Worm (Caenorhabditis elegans) whole organism, L1 larva: Measurements from ENCODE around the gene K11H3.5.

Source experiments
- C16A3.4 ChIP-seq: fragments of 150-350 bp; optimal IDR thresholded peaks from 2 replicates; lab custom pipeline; 2014; ENCODE audit warnings: missing biosample characterization, missing genetic modification characterization
- C34B4.2 ChIP-seq: sonication (generic microtip); optimal IDR thresholded peaks from 2 replicates; lab custom pipeline; 2017; ENCODE audit warnings: mild to moderate bottlenecking, missing genetic modification characterization, missing compliant biosample characterization
- F16B12.6 ChIP-seq: fragments of 150-350 bp; optimal IDR thresholded peaks from 2 replicates; lab custom pipeline; 2014; ENCODE audit warnings: missing biosample characterization, missing genetic modification characterization
- alr-1 ChIP-seq: fragments of 200-800 bp; sonication (Bioruptor generic); optimal IDR thresholded peaks from 2 replicates; lab custom pipeline; 2018; ENCODE audit warnings: borderline replicate concordance, mild to moderate bottlenecking, missing genetic modification characterization, missing compliant biosample characterization
- ama-1 ChIP-seq: fragments of 150-350 bp; optimal IDR thresholded peaks from 2 replicates; lab custom pipeline; 2014
- ceh-82 ChIP-seq, 3 experiments: fragments of 150-350 bp in 1 of 3; sonication (generic microtip) in 2 of 3; optimal IDR thresholded peaks; 2 replicates each; lab custom pipeline; 2014 to 2017; ENCODE audit warnings: missing biosample characterization in 3 of 3, missing genetic modification characterization in 3 of 3
- ceh-88 ChIP-seq: fragments of 200-800 bp; sonication (Bioruptor generic); IDR thresholded peaks from 2 replicates; pipeline ENCODE4 v1.3.6; 2022; ENCODE audit warnings: missing genetic modification characterization, missing compliant biosample characterization
- ceh-90 ChIP-seq: sonication (generic microtip); optimal IDR thresholded peaks from 2 replicates; lab custom pipeline; 2016; ENCODE audit warnings: missing genetic modification characterization, missing compliant biosample characterization
- dpl-1 ChIP-seq, 3 experiments: fragments of 150-350 bp in 2 of 3; sonication (generic microtip) in 1 of 3; optimal IDR thresholded peaks; 2 replicates each; lab custom pipeline; 2014 to 2017; ENCODE audit warnings: missing biosample characterization in 3 of 3, missing genetic modification characterization in 3 of 3, missing genetic modification reagents in 3 of 3
- efl-1 ChIP-seq, 4 experiments: fragments of 150-350 bp; optimal IDR thresholded peaks in 3 of 4; peaks in 1 of 4; 1 replicate in 1 of 4; 2 replicates in 3 of 4; lab custom pipeline; 2014; ENCODE audit warnings: missing biosample characterization in 2 of 4, missing genetic modification characterization in 2 of 4, missing genetic modification reagents in 2 of 4
- efl-3 ChIP-seq: fragments of 200-800 bp; sonication (Bioruptor generic); optimal IDR thresholded peaks from 2 replicates; lab custom pipeline; 2018; ENCODE audit warnings: mild to moderate bottlenecking, missing genetic modification characterization, missing compliant biosample characterization
- egl-13 ChIP-seq: sonication (generic microtip); optimal IDR thresholded peaks from 2 replicates; lab custom pipeline; 2016; ENCODE audit warnings: missing genotype, missing genetic modification reagents, missing genetic modification characterization, missing compliant biosample characterization
- elt-3 ChIP-seq, 6 experiments: fragments of 150-350 bp in 1 of 6; sonication (generic microtip); optimal IDR thresholded peaks; 2 replicates each; lab custom pipeline; 2017 to 2018; ENCODE audit warnings: missing biosample characterization in 6 of 6, missing genetic modification characterization in 6 of 6, inconsistent platforms in 1 of 6
- fkh-10 ChIP-seq: sonication (generic microtip); optimal IDR thresholded peaks from 2 replicates; lab custom pipeline; 2017; ENCODE audit warnings: missing biosample characterization, missing genetic modification reagents, missing genetic modification characterization
- fkh-4 ChIP-seq: sonication (generic microtip); optimal IDR thresholded peaks from 2 replicates; lab custom pipeline; 2016; ENCODE audit warnings: missing compliant biosample characterization, missing genetic modification characterization, borderline replicate concordance
- fkh-8 ChIP-seq: sonication (generic microtip); optimal IDR thresholded peaks from 2 replicates; lab custom pipeline; 2016; ENCODE audit warnings: mild to moderate bottlenecking, missing genetic modification characterization, missing compliant biosample characterization
- fos-1 ChIP-seq: fragments of 150-350 bp; optimal IDR thresholded peaks from 2 replicates; lab custom pipeline; 2014; ENCODE audit warnings: missing biosample characterization, missing genetic modification characterization
- grh-1 ChIP-seq: fragments of 200-800 bp; sonication (Bioruptor generic); IDR thresholded peaks from 2 replicates; pipeline ENCODE4 v1.3.6; 2022; ENCODE audit warnings: missing genetic modification reagents, missing genetic modification characterization, missing compliant biosample characterization
- hlh-17 ChIP-seq: fragments of 200-800 bp; sonication (Bioruptor generic); optimal IDR thresholded peaks from 2 replicates; lab custom pipeline; 2018; ENCODE audit warnings: missing genetic modification characterization, mild to moderate bottlenecking, missing compliant biosample characterization, moderate library complexity, borderline replicate concordance
- irx-1 ChIP-seq: sonication (generic microtip); optimal IDR thresholded peaks from 2 replicates; lab custom pipeline; 2016; ENCODE audit warnings: missing genetic modification characterization, missing compliant biosample characterization
- lin-14 ChIP-seq: fragments of 200-800 bp; sonication (Bioruptor generic); optimal IDR thresholded peaks from 2 replicates; lab custom pipeline; 2018; ENCODE audit warnings: mild to moderate bottlenecking, missing genetic modification characterization, moderate library complexity, missing compliant biosample characterization
- lin-35 ChIP-seq, 2 experiments: fragments of 150-350 bp; optimal IDR thresholded peaks; 2 replicates each; lab custom pipeline; 2014; ENCODE audit warnings: missing biosample characterization in 2 of 2, missing genetic modification characterization in 2 of 2, missing genetic modification reagents in 2 of 2
- mab-9 ChIP-seq: fragments of 200-800 bp; sonication (Bioruptor generic); IDR thresholded peaks from 2 replicates; pipeline ENCODE4 v1.3.6; 2022; ENCODE audit warnings: missing genetic modification reagents, missing genetic modification characterization, missing compliant biosample characterization
- mef-2 ChIP-seq: fragments of 150-350 bp; optimal IDR thresholded peaks from 2 replicates; lab custom pipeline; 2014; ENCODE audit warnings: missing biosample characterization, missing genetic modification characterization
- nhr-11 ChIP-seq: fragments of 150-350 bp; optimal IDR thresholded peaks from 2 replicates; lab custom pipeline; 2014; ENCODE audit warnings: missing biosample characterization, missing genetic modification characterization
- nhr-20 ChIP-seq: sonication (generic microtip); optimal IDR thresholded peaks from 2 replicates; lab custom pipeline; 2016; ENCODE audit warnings: mild to moderate bottlenecking, missing genetic modification characterization, missing compliant biosample characterization
- nhr-47 ChIP-seq: sonication (generic microtip); optimal IDR thresholded peaks from 2 replicates; lab custom pipeline; 2016; ENCODE audit warnings: mild to moderate bottlenecking, missing genetic modification characterization, moderate library complexity, missing compliant biosample characterization
- nhr-71 ChIP-seq: sonication (generic microtip); optimal IDR thresholded peaks from 2 replicates; lab custom pipeline; 2016; ENCODE audit warnings: mild to moderate bottlenecking, missing genetic modification characterization, moderate library complexity, missing compliant biosample characterization
- nhr-76 ChIP-seq: sonication (generic microtip); optimal IDR thresholded peaks from 2 replicates; lab custom pipeline; 2017; ENCODE audit warnings: missing biosample characterization, missing genetic modification characterization
- nhr-84 ChIP-seq: sonication (generic microtip); optimal IDR thresholded peaks from 2 replicates; lab custom pipeline; 2017; ENCODE audit warnings: missing biosample characterization, missing genetic modification characterization
- pqm-1 ChIP-seq: sonication (generic microtip); optimal IDR thresholded peaks from 3 replicates; lab custom pipeline; 2017; ENCODE audit warnings: missing biosample characterization, missing genetic modification characterization
- rnt-1 ChIP-seq: sonication (generic microtip); optimal IDR thresholded peaks from 2 replicates; lab custom pipeline; 2016; ENCODE audit warnings: mild to moderate bottlenecking, missing genetic modification characterization, moderate library complexity, missing compliant biosample characterization
- snu-23 ChIP-seq: sonication (generic microtip); optimal IDR thresholded peaks from 2 replicates; lab custom pipeline; 2016; ENCODE audit warnings: missing genetic modification characterization, missing compliant biosample characterization
- swsn-7 ChIP-seq: sonication (generic microtip); optimal IDR thresholded peaks from 2 replicates; lab custom pipeline; 2016; ENCODE audit warnings: missing genetic modification characterization, missing compliant biosample characterization
- tbx-2 ChIP-seq: sonication (generic microtip); optimal IDR thresholded peaks from 2 replicates; lab custom pipeline; 2016; ENCODE audit warnings: missing genetic modification characterization, missing compliant biosample characterization
- tlp-1 ChIP-seq: fragments of 150-350 bp; optimal IDR thresholded peaks from 2 replicates; lab custom pipeline; 2014; ENCODE audit warnings: missing biosample characterization, missing genetic modification characterization
- unc-30 ChIP-seq: sonication (generic microtip); optimal IDR thresholded peaks from 2 replicates; lab custom pipeline; 2017; ENCODE audit warnings: missing biosample characterization, missing genetic modification characterization
- unc-62 ChIP-seq: fragments of 150-350 bp; optimal IDR thresholded peaks from 2 replicates; lab custom pipeline; 2014; ENCODE audit warnings: missing biosample characterization, missing genetic modification reagents, missing genetic modification characterization
- unc-98 ChIP-seq: fragments of 200-800 bp; sonication (Bioruptor generic); IDR thresholded peaks from 2 replicates; pipeline ENCODE4 v1.3.6; 2022; ENCODE audit warnings: missing genetic modification characterization, missing compliant biosample characterization
- xbp-1 ChIP-seq: sonication (generic microtip); optimal IDR thresholded peaks from 2 replicates; lab custom pipeline; 2016; ENCODE audit warnings: missing genetic modification characterization, missing compliant biosample characterization
- ztf-11 ChIP-seq, 2 experiments: sonication (generic microtip); optimal IDR thresholded peaks; 2 replicates each; lab custom pipeline; 2016 to 2017; ENCODE audit warnings: missing genetic modification characterization in 2 of 2, missing biosample characterization in 1 of 2, missing compliant biosample characterization in 1 of 2
- ztf-4 ChIP-seq: fragments of 150-350 bp; optimal IDR thresholded peaks from 2 replicates; lab custom pipeline; 2014; ENCODE audit warnings: missing biosample characterization, missing genetic modification characterization

The K11H3.5 gene

DNA sequence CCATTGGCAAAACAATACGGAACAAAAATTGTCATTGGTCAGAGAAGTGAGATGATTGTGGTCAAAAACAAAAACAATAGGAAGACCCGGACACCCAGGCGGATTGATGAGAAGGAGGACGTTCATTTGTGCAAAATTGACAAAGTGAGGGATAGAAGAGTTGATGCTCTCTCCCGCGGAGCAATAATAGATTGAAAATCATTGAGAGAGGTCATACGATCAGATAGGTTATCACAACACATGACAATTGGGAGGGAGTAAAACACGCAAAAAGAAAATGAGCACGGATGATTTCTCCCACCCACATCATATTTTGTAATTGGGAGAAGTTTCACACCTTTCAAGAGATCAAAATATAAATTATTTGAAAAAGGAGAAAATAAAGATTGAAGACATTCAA lies 42.0 kb downstream of the K11H3.5 start:
- no peak for TF ChIP-seq nhr-20
- no peak for TF ChIP-seq unc-62 (GFP tag; lab: Kevin White, UChicago)
- peak; percentile 47 for TF ChIP-seq rnt-1
- TF ChIP-seq lin-14 (GFP tag; lab: Kevin White, UChicago) = peak; percentile 59
- no peak for TF ChIP-seq grh-1 (GFP tag; lab: Robert Waterston, UW)
- no peak for TF ChIP-seq fos-1 (tag; lab: Kevin White, UChicago)
- TF ChIP-seq snu-23 (GFP tag; lab: Kevin White, UChicago) = no peak
- no peak for TF ChIP-seq ceh-82 (tag; optimal IDR thresholded peaks at IDR 0.05; lab: Kevin White, UChicago)
- no peak for TF ChIP-seq nhr-71 (tag; lab: Kevin White, UChicago)
- TF ChIP-seq nhr-84 = no peak
- no peak for TF ChIP-seq ztf-4
- TF ChIP-seq xbp-1 (tag; lab: Kevin White, UChicago) = no peak

DNA sequence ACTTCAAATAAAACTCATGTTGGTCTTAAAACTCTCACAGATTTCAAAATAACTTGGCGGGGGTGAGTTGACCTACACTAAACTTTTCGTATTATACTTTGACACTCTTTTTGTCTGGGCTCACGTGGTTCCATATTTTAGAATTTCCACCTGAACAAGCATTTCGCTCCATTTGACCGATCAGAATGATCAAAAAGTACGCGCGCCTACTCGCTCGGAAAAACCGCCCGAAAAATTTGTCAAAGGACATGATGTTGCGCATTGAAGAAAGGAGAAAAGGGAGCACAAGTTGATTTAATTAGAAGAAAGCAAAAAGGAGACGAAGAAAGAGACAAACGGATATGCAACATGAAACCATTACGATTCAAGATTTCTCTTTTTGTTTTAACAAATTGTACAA lies 42.8 kb downstream of the K11H3.5 start:
- peak; percentile 41 for TF ChIP-seq fkh-8 (tag; lab: Kevin White, UChicago)
- no peak for TF ChIP-seq ama-1 (lab: Kevin White, UChicago)
- TF ChIP-seq egl-13 = no peak
- no peak for TF ChIP-seq efl-3 (GFP tag; lab: Kevin White, UChicago)
- TF ChIP-seq efl-1 (optimal IDR thresholded peaks at IDR 0.05; lab: Kevin White, UChicago) = no peak
- TF ChIP-seq efl-1 (GFP tag; optimal IDR thresholded peaks at IDR 0.05 in 1 of 2; lab: Kevin White, UChicago) = no peak
- TF ChIP-seq lin-14 (GFP tag; lab: Kevin White, UChicago) = peak; percentile 57
- TF ChIP-seq fkh-10 = peak; percentile 24
- TF ChIP-seq tbx-2 (tag; lab: Kevin White, UChicago) = no peak
- TF ChIP-seq, all 84 proteins: peak for 3

DNA sequence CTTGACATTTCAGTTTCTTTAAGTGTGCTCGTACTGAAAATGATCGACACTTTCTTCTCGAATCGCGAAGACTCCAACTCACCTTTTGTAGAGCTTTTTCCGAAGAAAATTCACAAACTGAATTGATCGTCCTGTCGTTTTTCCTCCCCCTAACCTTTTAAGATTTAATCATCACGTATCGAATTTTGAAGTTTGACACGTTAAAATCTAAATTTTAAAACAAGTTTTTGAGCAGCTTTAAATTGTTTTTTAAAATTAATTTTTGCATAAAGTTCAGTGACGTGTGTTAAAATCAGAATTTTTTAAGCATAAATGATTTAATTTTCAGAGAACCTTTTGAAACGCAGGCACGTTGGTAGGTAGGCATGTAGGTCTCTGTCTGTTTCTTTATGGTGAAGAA lies 47.8 kb downstream of the K11H3.5 start, which contains the start of gene alg-4:
Gene alg-4 (minus strand): TSS at position 101 of the 400 bp plus-strand sequence.
- TF ChIP-seq fkh-10 (no peak), egl-13 (no peak), hlh-17 (GFP tag; lab: Kevin White, UChicago) (no peak), dpl-1 (GFP tag; optimal IDR thresholded peaks at IDR 0.05; lab: Kevin White, UChicago) (no peak), C16A3.4 (tag; lab: Kevin White, UChicago) (no peak), fos-1 (tag; lab: Kevin White, UChicago) (no peak), elt-3 (tag; optimal IDR thresholded peaks at IDR 0.05; lab: Kevin White, UChicago) (no peak), mab-9 (no peak), ztf-11 (tag; optimal IDR thresholded peaks at IDR 0.05; lab: Kevin White, UChicago) (no peak), C34B4.2 (tag; lab: Kevin White, UChicago) (no peak), unc-30 (tag; lab: Kevin White, UChicago) (no peak), lin-14 (GFP tag; lab: Kevin White, UChicago) (no peak), nhr-47 (tag; lab: Kevin White, UChicago) (no peak), ceh-90 (tag; lab: Kevin White, UChicago) (no peak), lin-35 (GFP tag; optimal IDR thresholded peaks at IDR 0.05; lab: Kevin White, UChicago) (no peak), swsn-7 (no peak), F16B12.6 (tag; lab: Kevin White, UChicago) (no peak), pqm-1 (tag; lab: Kevin White, UChicago) (no peak), alr-1 (no peak), nhr-76 (tag; lab: Kevin White, UChicago) (no peak)

DNA sequence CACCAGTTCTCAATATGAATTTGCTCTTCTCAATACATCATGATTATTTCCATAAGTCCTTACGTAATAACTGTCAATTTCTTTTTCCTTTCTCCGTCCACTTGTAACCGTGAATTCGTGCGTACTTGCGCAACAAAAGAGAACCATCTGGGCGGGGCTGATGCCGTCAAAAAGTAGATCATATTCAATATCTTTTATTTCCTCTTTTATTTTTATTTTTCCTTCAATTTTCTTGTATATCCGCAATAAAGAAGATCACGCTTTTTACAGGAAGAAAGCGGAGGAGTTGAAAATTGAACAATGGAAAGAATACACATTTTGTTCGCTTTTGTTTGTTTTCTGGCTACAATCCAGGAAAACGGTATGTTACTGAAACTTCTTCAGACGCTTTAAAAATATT lies 49.3 kb downstream of the K11H3.5 start, which contains the start of gene mam-7:
Gene mam-7 (plus strand): TSS at position 301 of the 400 bp plus-strand sequence.
- TF ChIP-seq alr-1 (no peak), tlp-1 (no peak), ceh-88 (GFP tag; lab: Robert Waterston, UW) (no peak), nhr-11 (tag; lab: Kevin White, UChicago) (no peak), hlh-17 (GFP tag; lab: Kevin White, UChicago) (no peak), swsn-7 (no peak), nhr-76 (tag; lab: Kevin White, UChicago) (no peak), irx-1 (tag; lab: Kevin White, UChicago) (no peak), nhr-71 (tag; lab: Kevin White, UChicago) (no peak), fkh-4 (tag; lab: Kevin White, UChicago) (no peak), unc-98 (GFP tag; lab: Robert Waterston, UW) (no peak), ztf-11 (tag; optimal IDR thresholded peaks at IDR 0.05; lab: Kevin White, UChicago) (no peak), mab-9 (no peak), ztf-4 (no peak), mef-2 (no peak)
